Fruit fly (Drosophila melanogaster) whole organism, wandering third instar larva: ENCODE measurements around the gene Rac2.

ENCODE experiments used
- Abd-B ChIP-seq: fragments of >200 bp; optimal IDR thresholded peaks from 2 replicates; lab custom pipeline; 2017; ENCODE audit warnings: missing biosample characterization, missing genetic modification characterization
- CG32264 ChIP-seq: fragments of 200-800 bp; sonication (Bioruptor generic); optimal IDR thresholded peaks from 2 replicates; lab custom pipeline; 2016; ENCODE audit warnings: missing biosample characterization, missing genetic modification characterization
- CG9705 ChIP-seq: fragments of 200-800 bp; sonication (Bioruptor generic); optimal IDR thresholded peaks from 2 replicates; lab custom pipeline; 2018; ENCODE audit warnings: missing biosample characterization, mild to moderate bottlenecking, missing genetic modification characterization
- CrebA ChIP-seq: fragments of 200-800 bp; sonication (Bioruptor generic); optimal IDR thresholded peaks from 2 replicates; lab custom pipeline; 2016; ENCODE audit warnings: missing biosample characterization, mild to moderate bottlenecking, missing genetic modification characterization, borderline replicate concordance
- Dfd ChIP-seq: fragments of >200 bp; optimal IDR thresholded peaks from 2 replicates; lab custom pipeline; 2017; ENCODE audit warnings: missing biosample characterization, missing genetic modification characterization
- Dif ChIP-seq: fragments of 200-275, 200-300 bp; sonication (Bioruptor generic); optimal IDR thresholded peaks from 2 replicates; lab custom pipeline; 2018; ENCODE audit warnings: missing biosample characterization, missing genetic modification characterization; ENCODE audit not compliant: partially characterized antibody
- GATAd ChIP-seq: sonication (Bioruptor generic); optimal IDR thresholded peaks from 2 replicates; lab custom pipeline; 2016; ENCODE audit warnings: missing biosample characterization, missing genetic modification characterization
- HLH106 ChIP-seq: fragments of 200-800 bp; optimal IDR thresholded peaks from 3 replicates; lab custom pipeline; 2019; ENCODE audit warnings: missing biosample characterization, mild to moderate bottlenecking, missing genetic modification characterization, moderate library complexity
- Hnf4 ChIP-seq: fragments of 200-800 bp; sonication (Bioruptor generic); optimal IDR thresholded peaks from 2 replicates; lab custom pipeline; 2016; ENCODE audit warnings: missing biosample characterization, mild to moderate bottlenecking, missing genetic modification characterization
- Hr78 ChIP-seq: fragments of >200 bp; optimal IDR thresholded peaks from 2 replicates; lab custom pipeline; 2017; ENCODE audit warnings: missing biosample characterization, missing genetic modification characterization
- Hr83 ChIP-seq: fragments of 200-300 bp; sonication (Bioruptor generic); optimal IDR thresholded peaks from 2 replicates; lab custom pipeline; 2016; ENCODE audit warnings: missing biosample characterization, mild to moderate bottlenecking, missing genetic modification characterization, moderate library complexity; ENCODE audit not compliant: poor library complexity, severe bottlenecking
- Jra ChIP-seq: sonication (Bioruptor generic); optimal IDR thresholded peaks from 2 replicates; lab custom pipeline; 2016; ENCODE audit warnings: missing biosample characterization, missing genetic modification characterization
- Mio ChIP-seq: sonication (Bioruptor generic); optimal IDR thresholded peaks from 2 replicates; lab custom pipeline; 2016; ENCODE audit warnings: missing biosample characterization, missing genetic modification characterization
- Myc ChIP-seq: fragments of >200 bp; optimal IDR thresholded peaks from 2 replicates; lab custom pipeline; 2017
- N ChIP-seq: fragments of >200 bp; optimal IDR thresholded peaks from 2 replicates; lab custom pipeline; 2018; ENCODE audit warnings: missing biosample characterization, missing external identifiers, missing genetic modification characterization
- OdsH ChIP-seq: fragments of 200-800 bp; sonication (Bioruptor generic); optimal IDR thresholded peaks from 2 replicates; lab custom pipeline; 2016; ENCODE audit warnings: missing biosample characterization, mild to moderate bottlenecking, missing genetic modification characterization
- Rel ChIP-seq, 2 experiments: fragments of 200-800 bp; sonication (Bioruptor generic) in 1 of 2; optimal IDR thresholded peaks; 2 replicates in 1 of 2; 3 replicates in 1 of 2; lab custom pipeline; 2016 to 2019; ENCODE audit warnings: mild to moderate bottlenecking in 2 of 2, missing biosample characterization in 2 of 2, missing genetic modification characterization in 2 of 2, moderate library complexity in 1 of 2
- Sp1 ChIP-seq: fragments of 200-800 bp; sonication (Bioruptor generic); optimal IDR thresholded peaks from 3 replicates; lab custom pipeline; 2019; ENCODE audit warnings: missing biosample characterization, mild to moderate bottlenecking, missing genetic modification characterization, moderate library complexity
- Vsx2 ChIP-seq: fragments of 200-300, 225-300 bp; sonication (Bioruptor generic); optimal IDR thresholded peaks from 2 replicates; lab custom pipeline; 2018; ENCODE audit warnings: missing biosample characterization, missing genetic modification characterization; ENCODE audit not compliant: partially characterized antibody
- br ChIP-seq: fragments of 200-800 bp; sonication (Bioruptor generic); optimal IDR thresholded peaks from 2 replicates; lab custom pipeline; 2016; ENCODE audit warnings: missing biosample characterization, missing genetic modification characterization
- brk ChIP-seq: fragments of 200-800 bp; sonication (Bioruptor generic); optimal IDR thresholded peaks from 2 replicates; lab custom pipeline; 2016; ENCODE audit warnings: missing biosample characterization, mild to moderate bottlenecking, missing genetic modification characterization
- dl ChIP-seq, 2 experiments: fragments of 175-275, 200-275 bp in 1 of 2; fragments of 200-275 bp in 1 of 2; sonication (Bioruptor generic); optimal IDR thresholded peaks; lab custom pipeline; 2018; ENCODE audit warnings: mild to moderate bottlenecking in 2 of 2, missing biosample characterization in 2 of 2, missing genetic modification characterization in 2 of 2, moderate library complexity in 2 of 2; ENCODE audit not compliant: partially characterized antibody in 2 of 2, insufficient read depth in 1 of 2
- dmrt93B ChIP-seq: fragments of 200-800 bp; sonication (Bioruptor generic); optimal IDR thresholded peaks from 2 replicates; lab custom pipeline; 2018; ENCODE audit warnings: missing biosample characterization, mild to moderate bottlenecking, missing genetic modification characterization
- dsf ChIP-seq: sonication (Bioruptor generic); optimal IDR thresholded peaks from 2 replicates; lab custom pipeline; 2016; ENCODE audit warnings: missing biosample characterization, missing genetic modification characterization, borderline replicate concordance
- ey ChIP-seq: fragments of 200-800 bp; sonication (Bioruptor generic); optimal IDR thresholded peaks from 2 replicates; lab custom pipeline; 2016; ENCODE audit warnings: missing biosample characterization, missing genetic modification characterization
- foxo ChIP-seq, 2 experiments: fragments of 200-800 bp; sonication (Bioruptor generic); optimal IDR thresholded peaks; 2 replicates in 1 of 2; 3 replicates in 1 of 2; lab custom pipeline; 2016 to 2017; ENCODE audit warnings: missing biosample characterization in 2 of 2, missing genetic modification characterization in 2 of 2
- fru ChIP-seq: fragments of 200-800 bp; sonication (Bioruptor generic); optimal IDR thresholded peaks from 3 replicates; lab custom pipeline; 2016; ENCODE audit warnings: missing biosample characterization, mild to moderate bottlenecking, missing genetic modification characterization
- h ChIP-seq: fragments of 200-800 bp; sonication (Bioruptor generic); optimal IDR thresholded peaks from 3 replicates; lab custom pipeline; 2016; ENCODE audit warnings: missing biosample characterization, mild to moderate bottlenecking, missing genetic modification characterization
- jim ChIP-seq: fragments of 175-275, 200-325 bp; sonication (Bioruptor generic); optimal IDR thresholded peaks from 2 replicates; lab custom pipeline; 2016; ENCODE audit warnings: missing biosample characterization, mild to moderate bottlenecking, missing genetic modification characterization
- lola ChIP-seq: fragments of >200 bp; optimal IDR thresholded peaks from 2 replicates; lab custom pipeline; 2017; ENCODE audit warnings: missing biosample characterization, missing genetic modification characterization
- pan ChIP-seq: fragments of >200 bp; optimal IDR thresholded peaks from 2 replicates; lab custom pipeline; 2017
- psq ChIP-seq: fragments of 200-800 bp; sonication (Bioruptor generic); optimal IDR thresholded peaks from 3 replicates; lab custom pipeline; 2017; ENCODE audit warnings: missing biosample characterization, mild to moderate bottlenecking, missing genetic modification characterization, moderate library complexity
- rgr ChIP-seq: fragments of 200-800 bp; sonication (Bioruptor generic); optimal IDR thresholded peaks from 3 replicates; lab custom pipeline; 2016; ENCODE audit warnings: missing biosample characterization, mild to moderate bottlenecking, missing genetic modification characterization
- sage ChIP-seq: fragments of 200-800 bp; sonication (Bioruptor generic); optimal IDR thresholded peaks from 2 replicates; lab custom pipeline; 2016; ENCODE audit warnings: missing biosample characterization, mild to moderate bottlenecking, missing genetic modification characterization
- sv ChIP-seq: fragments of 200-800 bp; sonication (Bioruptor generic); optimal IDR thresholded peaks from 3 replicates; lab custom pipeline; 2016; ENCODE audit warnings: missing biosample characterization, missing genetic modification characterization
- tai ChIP-seq: sonication (Bioruptor generic); optimal IDR thresholded peaks from 2 replicates; lab custom pipeline; 2016; ENCODE audit warnings: missing biosample characterization, missing genetic modification characterization
- usp ChIP-seq: fragments of >200 bp; optimal IDR thresholded peaks from 2 replicates; lab custom pipeline; 2017; ENCODE audit warnings: missing biosample characterization, missing genetic modification characterization
- woc ChIP-seq: sonication (Bioruptor generic); optimal IDR thresholded peaks from 2 replicates; lab custom pipeline; 2016; ENCODE audit warnings: missing biosample characterization, mild to moderate bottlenecking, missing genetic modification characterization

Gene Rac2

DNA sequence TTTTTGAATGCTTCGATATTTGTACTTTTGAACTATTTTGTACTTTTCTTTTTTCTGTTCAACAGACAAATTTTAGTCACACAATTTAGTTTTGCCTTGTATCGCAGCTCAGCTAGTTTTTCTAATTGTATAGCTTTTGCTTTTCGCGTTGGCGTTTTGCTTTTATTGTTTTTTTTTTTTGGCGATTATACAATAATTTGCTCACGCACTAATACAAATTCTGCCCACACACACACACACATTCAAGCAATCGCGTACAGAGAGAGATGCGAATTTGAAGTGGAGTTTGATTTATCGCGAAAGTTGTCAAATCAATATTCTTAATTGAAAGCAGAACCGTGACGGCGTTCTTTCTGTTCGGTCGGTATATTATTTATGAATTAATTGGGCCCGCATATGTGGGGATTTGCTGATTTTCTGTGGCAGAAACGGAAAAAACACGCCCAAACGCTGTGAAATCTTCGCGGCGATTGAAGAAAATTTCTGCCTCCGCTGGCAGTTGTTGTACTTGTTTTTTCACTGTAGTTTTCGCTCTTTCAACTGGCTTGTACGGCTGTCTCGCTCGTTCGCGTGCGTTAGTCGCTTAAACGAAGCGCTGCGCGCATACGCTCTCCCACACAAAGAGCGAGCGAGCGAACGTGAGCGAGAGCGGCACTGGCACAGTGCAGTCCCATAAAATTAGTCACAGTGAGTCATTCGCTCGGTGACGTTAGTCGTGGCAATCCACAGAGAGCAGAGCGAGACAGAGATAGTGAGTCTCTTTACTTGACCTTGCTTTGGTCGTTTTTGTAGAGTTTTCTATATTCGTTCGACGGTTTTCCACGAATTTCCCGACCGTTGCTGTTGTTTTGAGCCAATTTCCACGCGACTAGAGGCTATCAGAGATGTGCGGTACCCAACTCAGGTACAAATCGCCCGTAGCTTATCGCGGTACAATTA lies at the start of gene Rac2:
TSS of gene Rac2 (minus strand) at position 476 of the 939 bp plus-strand sequence.
- TF ChIP-seq brk (GFP tag; lab: Kevin White, UChicago) = no peak
- TF ChIP-seq foxo (GFP tag; optimal IDR thresholded peaks at IDR 0.05; lab: Kevin White, UChicago) = peak in 1 of 2 experiments; percentile 34
- no peak for TF ChIP-seq CrebA (GFP tag; lab: Kevin White, UChicago)
- TF ChIP-seq Rel (GFP tag; optimal IDR thresholded peaks at IDR 0.05; lab: Kevin White, UChicago) = no peak
- peak; percentile 42 for TF ChIP-seq Rel (tag; optimal IDR thresholded peaks at IDR 0.05; lab: Kevin White, UChicago)
- no peak for TF ChIP-seq pan (lab: Kevin White, UChicago)
- no peak for TF ChIP-seq Abd-B (GFP tag; lab: Kevin White, UChicago)
- peak; percentile 58 for TF ChIP-seq tai (GFP tag; lab: Kevin White, UChicago)
- TF ChIP-seq rgr (GFP tag; lab: Kevin White, UChicago) = peak; percentile 51
- TF ChIP-seq Sp1 = peak; percentile 22
- peak; percentile 99 for TF ChIP-seq Jra
- peak; percentile 60 for TF ChIP-seq HLH106
- no peak for TF ChIP-seq sv
- TF ChIP-seq Vsx2 (GFP tag; lab: Kevin White, UChicago) = peak; percentile 41
- TF ChIP-seq Hr78 (GFP tag; lab: Kevin White, UChicago) = no peak
- no peak for TF ChIP-seq CG32264 (GFP tag; lab: Kevin White, UChicago)
- TF ChIP-seq lola (GFP tag; lab: Kevin White, UChicago) = no peak
- no peak for TF ChIP-seq dsf (GFP tag; lab: Kevin White, UChicago)
- no peak for TF ChIP-seq sage (GFP tag; lab: Kevin White, UChicago)
- peak; percentile 30 for TF ChIP-seq psq (GFP tag; lab: Kevin White, UChicago)
- peak; percentile 41 for TF ChIP-seq woc (GFP tag; lab: Kevin White, UChicago)
- TF ChIP-seq dmrt93B = peak; percentile 21
- peak; percentile 94 for TF ChIP-seq Dif
- TF ChIP-seq OdsH (GFP tag; lab: Kevin White, UChicago) = peak; percentile 37
- no peak for TF ChIP-seq GATAd
- TF ChIP-seq Dfd (GFP tag; lab: Kevin White, UChicago) = no peak
- TF ChIP-seq N (GFP tag; lab: Kevin White, UChicago) = no peak
- peak; percentile 28 for TF ChIP-seq Hnf4 (GFP tag; lab: Kevin White, UChicago)
- no peak for TF ChIP-seq usp (GFP tag; lab: Kevin White, UChicago)
- peak; percentile 37 for TF ChIP-seq br (GFP tag; lab: Kevin White, UChicago)
- peak; percentile 65 for TF ChIP-seq h (GFP tag; lab: Kevin White, UChicago)
- TF ChIP-seq Myc (lab: Kevin White, UChicago) = no peak
- TF ChIP-seq fru (GFP tag; lab: Kevin White, UChicago) = peak; percentile 61
- TF ChIP-seq dl (GFP tag; optimal IDR thresholded peaks at IDR 0.05; lab: Kevin White, UChicago; ENCODE audit: insufficient read depth in 1 of 2, partially characterized antibody in 2 of 2) = peak; percentile 75 to 87
- TF ChIP-seq Hr83 = no peak
- TF ChIP-seq jim (GFP tag; lab: Kevin White, UChicago) = no peak
- TF ChIP-seq CG9705 (GFP tag; lab: Kevin White, UChicago) = no peak
- TF ChIP-seq Mio (GFP tag; lab: Kevin White, UChicago) = no peak
- TF ChIP-seq ey = peak; percentile 50

dm6 chr3L:7475270-7475669 lies 40.3 kb upstream of the Rac2 start, which contains the start of gene CG43292:
CG43292 (plus strand) TSS chr3L:7475570.
- TF ChIP-seq brk (GFP tag; lab: Kevin White, UChicago) (no peak), Hr78 (GFP tag; lab: Kevin White, UChicago) (no peak), CrebA (GFP tag; lab: Kevin White, UChicago) (no peak), sage (GFP tag; lab: Kevin White, UChicago) (no peak), GATAd (no peak), Rel (GFP tag; optimal IDR thresholded peaks at IDR 0.05; lab: Kevin White, UChicago) (no peak), Rel (tag; optimal IDR thresholded peaks at IDR 0.05; lab: Kevin White, UChicago) (no peak), tai (GFP tag; lab: Kevin White, UChicago) (no peak)
